Worm (Caenorhabditis elegans) whole organism, L4 larva: ENCODE results near the gene R05G6.5.
A peak's percentile ranks its signal among the peaks of the same experiment; 100 is the strongest.

Source experiments
- D1046.2 ChIP-seq: fragments of 200-800 bp; sonication (Bioruptor generic); IDR thresholded peaks from 2 replicates; pipeline ENCODE4 v1.3.6; 2022; ENCODE audit warnings: missing genetic modification characterization, missing compliant biosample characterization
- F26F4.8 ChIP-seq: fragments of 200-800 bp; sonication (Bioruptor generic); conservative IDR thresholded peaks from 2 replicates; pipeline ENCODE4 v1.3.6; 2022; ENCODE audit warnings: missing genetic modification characterization, missing compliant biosample characterization
- F37D6.2 ChIP-seq: sonication (generic microtip); optimal IDR thresholded peaks from 2 replicates; lab custom pipeline; 2016; ENCODE audit warnings: mild to moderate bottlenecking, missing genetic modification characterization, missing compliant biosample characterization
- F49E8.2 ChIP-seq: sonication (generic microtip); optimal IDR thresholded peaks from 2 replicates; lab custom pipeline; 2016; ENCODE audit warnings: missing compliant biosample characterization, mild to moderate bottlenecking, missing genetic modification characterization, borderline replicate concordance
- R02D3.7 ChIP-seq: fragments of 150-350 bp; sonication (generic microtip); optimal IDR thresholded peaks from 3 replicates; lab custom pipeline; 2014; ENCODE audit warnings: missing biosample characterization, missing genetic modification characterization
- T26A8.4 ChIP-seq: fragments of 200-800 bp; sonication (Bioruptor generic); IDR thresholded peaks from 2 replicates; pipeline ENCODE4 v1.3.6; 2022; ENCODE audit warnings: missing genetic modification characterization, missing compliant biosample characterization
- Y48G9A.11 ChIP-seq: fragments of 200-800 bp; sonication (Bioruptor generic); IDR thresholded peaks from 2 replicates; pipeline ENCODE4 v1.3.6; 2022; ENCODE audit warnings: missing genetic modification reagents, missing genetic modification characterization, missing compliant biosample characterization
- Y5F2A.4 ChIP-seq: fragments of 200-800 bp; sonication (Bioruptor generic); optimal IDR thresholded peaks from 2 replicates; lab custom pipeline; 2018; ENCODE audit warnings: mild to moderate bottlenecking, missing genetic modification characterization, missing compliant biosample characterization
- ZK546.5 ChIP-seq, 2 experiments: sonication (generic microtip); optimal IDR thresholded peaks; 2 replicates each; lab custom pipeline; 2017; ENCODE audit warnings: missing biosample characterization in 2 of 2, missing genetic modification characterization in 2 of 2
- aly-2 ChIP-seq: sonication (generic microtip); optimal IDR thresholded peaks from 2 replicates; lab custom pipeline; 2018; ENCODE audit warnings: missing biosample characterization, missing genetic modification characterization
- arid-1 ChIP-seq: fragments of 200-800 bp; sonication (Bioruptor generic); conservative IDR thresholded peaks from 2 replicates; pipeline ENCODE4 v1.3.6; 2022; ENCODE audit warnings: missing genetic modification reagents, missing genetic modification characterization, missing compliant biosample characterization
- attf-4 ChIP-seq: sonication (generic microtip); optimal IDR thresholded peaks from 3 replicates; lab custom pipeline; 2017; ENCODE audit warnings: missing biosample characterization, missing genetic modification characterization
- ceh-32 ChIP-seq: sonication (generic microtip); optimal IDR thresholded peaks from 2 replicates; lab custom pipeline; 2016; ENCODE audit warnings: mild to moderate bottlenecking, missing genetic modification characterization, missing compliant biosample characterization; ENCODE audit not compliant: poor library complexity
- ceh-82 ChIP-seq: sonication (generic microtip); optimal IDR thresholded peaks from 2 replicates; lab custom pipeline; 2017; ENCODE audit warnings: missing biosample characterization, missing genetic modification characterization
- daf-8 ChIP-seq: fragments of 200-800 bp; sonication (Bioruptor generic); IDR thresholded peaks from 2 replicates; pipeline ENCODE4 v1.3.6; 2022; ENCODE audit warnings: missing genetic modification characterization, missing compliant biosample characterization
- dmd-8 ChIP-seq: fragments of 200-800 bp; sonication (Bioruptor generic); IDR thresholded peaks from 2 replicates; pipeline ENCODE4 v1.3.6; 2022; ENCODE audit warnings: missing genetic modification characterization, missing compliant biosample characterization
- dpl-1 ChIP-seq: fragments of 150-350 bp; optimal IDR thresholded peaks from 2 replicates; lab custom pipeline; 2014; ENCODE audit warnings: missing biosample characterization, missing genetic modification reagents, missing genetic modification characterization
- dve-1 ChIP-seq: sonication (generic microtip); optimal IDR thresholded peaks from 2 replicates; lab custom pipeline; 2017; ENCODE audit warnings: antibody characterized with exemption, mild to moderate bottlenecking, missing genetic modification characterization, missing compliant biosample characterization; ENCODE audit not compliant: insufficient read depth
- gei-8 ChIP-seq: fragments of 200-800 bp; sonication (Bioruptor generic); optimal IDR thresholded peaks from 2 replicates; lab custom pipeline; 2018; ENCODE audit warnings: mild to moderate bottlenecking, missing genetic modification characterization, missing compliant biosample characterization
- hlh-30 ChIP-seq: sonication (generic microtip); optimal IDR thresholded peaks from 2 replicates; lab custom pipeline; 2017; ENCODE audit warnings: antibody characterized with exemption, mild to moderate bottlenecking, missing genetic modification characterization, missing compliant biosample characterization; ENCODE audit not compliant: insufficient read depth
- lim-7 ChIP-seq: fragments of 200-800 bp; sonication (Bioruptor generic); IDR thresholded peaks from 2 replicates; pipeline ENCODE4 v1.3.6; 2022; ENCODE audit warnings: missing genetic modification characterization, missing compliant biosample characterization
- lin-1 ChIP-seq: fragments of 200-800 bp; sonication (Bioruptor generic); IDR thresholded peaks from 2 replicates; pipeline ENCODE4 v1.3.6; 2022; ENCODE audit warnings: missing genetic modification reagents, missing genetic modification characterization, missing compliant biosample characterization
- madf-9 ChIP-seq: fragments of 200-800 bp; sonication (Bioruptor generic); conservative IDR thresholded peaks from 2 replicates; pipeline ENCODE4 v1.3.6; 2022; ENCODE audit warnings: missing genetic modification reagents, missing genetic modification characterization, missing compliant biosample characterization
- mdt-29 ChIP-seq: fragments of 200-800 bp; sonication (Bioruptor generic); IDR thresholded peaks from 2 replicates; pipeline ENCODE4 v1.3.6; 2022; ENCODE audit warnings: missing genetic modification reagents, missing genetic modification characterization, missing compliant biosample characterization
- mxl-2 ChIP-seq: fragments of 200-800 bp; sonication (Bioruptor generic); conservative IDR thresholded peaks from 2 replicates; pipeline ENCODE4 v1.3.6; 2022; ENCODE audit warnings: missing genetic modification reagents, missing genetic modification characterization, missing compliant biosample characterization
- nhr-10 ChIP-seq: fragments of 150-350 bp; optimal IDR thresholded peaks from 2 replicates; lab custom pipeline; 2014; ENCODE audit warnings: missing biosample characterization, missing genetic modification characterization
- nhr-102 ChIP-seq: sonication (generic microtip); optimal IDR thresholded peaks from 2 replicates; lab custom pipeline; 2016; ENCODE audit warnings: mild to moderate bottlenecking, missing genetic modification characterization, moderate library complexity, missing compliant biosample characterization
- nhr-11 ChIP-seq: fragments of 150-350 bp; optimal IDR thresholded peaks from 2 replicates; lab custom pipeline; 2014; ENCODE audit warnings: missing biosample characterization, missing genetic modification characterization
- nhr-28 ChIP-seq: fragments of 150-350 bp; optimal IDR thresholded peaks from 2 replicates; lab custom pipeline; 2014; ENCODE audit warnings: missing biosample characterization, missing genetic modification characterization
- nhr-41 ChIP-seq: fragments of 200-800 bp; sonication (Bioruptor generic); IDR thresholded peaks from 2 replicates; pipeline ENCODE4 v1.3.6; 2022; ENCODE audit warnings: missing genetic modification reagents, missing genetic modification characterization, missing compliant biosample characterization
- nhr-77 ChIP-seq: fragments of 150-350 bp; optimal IDR thresholded peaks from 2 replicates; lab custom pipeline; 2014; ENCODE audit warnings: missing biosample characterization, missing genetic modification characterization
- saeg-2 ChIP-seq: fragments of 200-800 bp; sonication (Bioruptor generic); IDR thresholded peaks from 2 replicates; pipeline ENCODE4 v1.3.6; 2022; ENCODE audit warnings: missing genetic modification reagents, missing genetic modification characterization, missing compliant biosample characterization
- sdz-12 ChIP-seq: fragments of 200-800 bp; sonication (Bioruptor generic); optimal IDR thresholded peaks from 2 replicates; lab custom pipeline; 2018; ENCODE audit warnings: mild to moderate bottlenecking, missing genetic modification characterization, missing compliant biosample characterization
- skn-1 ChIP-seq: fragments of 150-350 bp; optimal IDR thresholded peaks from 2 replicates; lab custom pipeline; 2014; ENCODE audit warnings: missing biosample characterization, missing genetic modification characterization
- snpc-1.2 ChIP-seq: fragments of 200-800 bp; sonication (Bioruptor generic); IDR thresholded peaks from 2 replicates; pipeline ENCODE4 v1.3.6; 2022; ENCODE audit warnings: missing genetic modification reagents, missing genetic modification characterization, missing compliant biosample characterization
- snpc-4 ChIP-seq: fragments of 150-350 bp; optimal IDR thresholded peaks from 2 replicates; lab custom pipeline; 2014; ENCODE audit warnings: missing biosample characterization, missing genetic modification characterization
- spr-3 ChIP-seq: fragments of 200-800 bp; sonication (Bioruptor generic); optimal IDR thresholded peaks from 2 replicates; lab custom pipeline; 2018; ENCODE audit warnings: mild to moderate bottlenecking, missing genetic modification characterization, missing compliant biosample characterization
- unc-130 ChIP-seq: sonication (generic microtip); optimal IDR thresholded peaks from 2 replicates; lab custom pipeline; 2016; ENCODE audit warnings: missing genetic modification reagents, missing genetic modification characterization, missing compliant biosample characterization
- unc-39 ChIP-seq: sonication (generic microtip); optimal IDR thresholded peaks from 2 replicates; lab custom pipeline; 2017; ENCODE audit warnings: missing biosample characterization, missing genetic modification characterization
- unc-62 ChIP-seq, 3 experiments: fragments of 150-350 bp in 1 of 3; sonication (generic microtip); optimal IDR thresholded peaks in 2 of 3; peaks in 1 of 3; 1 replicate in 1 of 3; 2 replicates in 2 of 3; lab custom pipeline; 2014 to 2017; ENCODE audit warnings: missing biosample characterization in 3 of 3, missing genetic modification characterization in 3 of 3, missing genetic modification reagents in 3 of 3, missing genotype in 1 of 3
- zag-1 ChIP-seq: fragments of 150-350 bp; optimal IDR thresholded peaks from 2 replicates; lab custom pipeline; 2014; ENCODE audit warnings: missing biosample characterization, missing genetic modification characterization
- zfp-3 ChIP-seq: fragments of 200-800 bp; sonication (Bioruptor generic); conservative IDR thresholded peaks from 2 replicates; pipeline ENCODE4 v1.3.6; 2022; ENCODE audit warnings: missing genetic modification reagents, missing genetic modification characterization, missing compliant biosample characterization
- ztf-11 ChIP-seq: fragments of 150-350 bp; optimal IDR thresholded peaks from 2 replicates; lab custom pipeline; 2014; ENCODE audit warnings: missing biosample characterization, missing genetic modification characterization
- ztf-7 ChIP-seq: fragments of 150-350 bp; optimal IDR thresholded peaks from 2 replicates; lab custom pipeline; 2014; ENCODE audit warnings: missing biosample characterization, missing genetic modification characterization

The R05G6.5 gene

ce11 chrIV:7487554-7488456, 20.4 kb upstream of the R05G6.5 start, which contains the start of the genes his-60 and his-59 (continued):
- TF ChIP-seq F49E8.2 (tag; lab: Kevin White, UChicago) (peak; percentile 89), daf-8 (GFP tag; lab: Robert Waterston, UW) (no peak), dve-1 (peak; percentile 98), R02D3.7 (no peak), mxl-2 (GFP tag; lab: Robert Waterston, UW) (no peak), skn-1 (tag; lab: Kevin White, UChicago) (no peak), arid-1 (peak; percentile 71)

DNA sequence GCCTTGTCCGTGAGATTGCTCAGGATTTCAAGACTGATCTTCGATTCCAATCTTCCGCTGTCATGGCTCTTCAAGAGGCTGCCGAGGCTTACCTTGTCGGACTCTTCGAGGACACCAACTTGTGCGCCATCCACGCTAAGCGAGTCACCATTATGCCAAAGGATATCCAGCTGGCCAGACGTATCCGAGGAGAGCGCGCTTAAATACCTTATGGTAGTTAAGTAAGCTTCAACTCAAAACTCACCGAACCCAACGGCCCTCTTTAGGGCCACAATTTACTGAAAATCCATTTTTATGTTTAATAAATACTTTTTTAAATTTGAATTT, 19.7 kb upstream of the R05G6.5 start:
- peak; percentile 40 for TF ChIP-seq gei-8 (GFP tag; lab: Kevin White, UChicago)
- peak; percentile 58 for TF ChIP-seq F49E8.2 (tag; lab: Kevin White, UChicago)
- no peak for TF ChIP-seq nhr-28
- TF ChIP-seq madf-9 (GFP tag; lab: Robert Waterston, UW) = no peak
- TF ChIP-seq snpc-1.2 (GFP tag; lab: Robert Waterston, UW) = 0 out of 2 replicates have a peak, but pooled peaks have one; percentile 77
- 0 out of 2 replicates have a peak, but pooled peaks have one; percentile 57 for TF ChIP-seq lim-7
- TF ChIP-seq hlh-30 (tag; lab: Kevin White, UChicago) = no peak
- TF ChIP-seq nhr-41 (GFP tag; lab: Robert Waterston, UW) = no peak
- peak; percentile 70; the same call in 1 of the 2 replicates for TF ChIP-seq D1046.2 (GFP tag; lab: Robert Waterston, UW)
- TF ChIP-seq nhr-11 (tag; lab: Kevin White, UChicago) = no peak
- TF ChIP-seq ceh-32 (tag; lab: Kevin White, UChicago) = no peak
- TF ChIP-seq T26A8.4 (GFP tag; lab: Robert Waterston, UW) = no peak
- no peak for TF ChIP-seq ceh-82 (tag; lab: Kevin White, UChicago)
- TF ChIP-seq snpc-4 (tag; lab: Kevin White, UChicago) = no peak
- TF ChIP-seq Y5F2A.4 (GFP tag; lab: Kevin White, UChicago) = no peak
- TF ChIP-seq dpl-1 = no peak
- TF ChIP-seq lin-1 = no peak
- TF ChIP-seq saeg-2 (GFP tag; lab: Robert Waterston, UW) = no peak
- TF ChIP-seq zag-1 (tag; lab: Kevin White, UChicago) = no peak
- TF ChIP-seq unc-39 (tag; lab: Kevin White, UChicago) = no peak
- TF ChIP-seq F26F4.8 (GFP tag; lab: Robert Waterston, UW) = 0 out of 2 replicates have a peak, but pooled peaks have one; percentile 27
- TF ChIP-seq mdt-29 (GFP tag; lab: Robert Waterston, UW) = no peak
- peak; percentile 56; the same call in 1 of the 2 replicates for TF ChIP-seq arid-1
- no peak for TF ChIP-seq spr-3 (GFP tag; lab: Kevin White, UChicago)

DNA sequence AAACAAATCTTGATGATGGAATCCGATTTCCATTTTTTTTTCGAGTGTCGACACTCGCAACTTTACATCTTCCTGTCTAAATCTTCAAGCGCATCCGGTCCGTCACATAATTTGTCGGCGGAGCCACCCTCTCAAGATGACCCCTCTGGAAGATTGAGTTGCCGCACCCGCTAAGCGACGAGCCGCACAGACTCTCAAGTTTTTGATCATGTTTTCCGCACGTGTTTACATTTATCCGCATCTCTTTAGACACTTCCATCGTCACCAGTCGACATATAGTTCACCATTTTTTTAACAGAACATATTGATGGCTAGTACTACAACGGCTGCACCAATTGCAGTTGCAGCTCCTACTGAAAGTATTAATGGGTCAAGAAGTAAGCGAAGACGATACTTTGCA, 16.7 kb upstream of the R05G6.5 start, which contains the start of gene F55G1.1:
TSS of gene F55G1.1 (plus strand) at position 301 of the 400 bp plus-strand sequence.
- TF ChIP-seq nhr-77 (tag; lab: Kevin White, UChicago) (no peak), ceh-32 (tag; lab: Kevin White, UChicago) (no peak), unc-130 (GFP tag; lab: Kevin White, UChicago) (no peak), nhr-28 (no peak), unc-62 (GFP tag; optimal IDR thresholded peaks at IDR 0.05 in 1 of 2; lab: Kevin White, UChicago) (peak in 1 of 2 experiments; percentile 79), unc-62 (tag; optimal IDR thresholded peaks at IDR 0.05; lab: Kevin White, UChicago) (no peak)

DNA sequence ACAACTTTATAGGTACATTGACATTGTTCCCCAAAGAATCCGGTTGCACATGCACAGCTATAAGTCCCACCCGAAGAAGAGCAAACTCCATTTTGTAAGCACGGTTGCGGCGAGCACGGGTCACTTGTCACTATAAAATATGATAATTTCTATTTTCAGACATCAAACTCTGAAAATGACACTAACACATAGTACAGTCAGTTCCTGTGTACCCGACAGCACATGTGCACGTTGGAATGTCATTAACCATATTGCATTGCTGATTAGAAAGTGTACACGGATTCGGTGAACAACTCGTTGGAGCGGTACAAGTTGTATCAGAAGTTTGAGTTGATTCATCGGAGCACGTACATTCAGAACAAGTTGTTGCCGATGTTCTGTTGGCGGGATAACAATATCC, 11.0 kb upstream of the R05G6.5 start:
- no peak for TF ChIP-seq zfp-3
- no peak for TF ChIP-seq sdz-12 (GFP tag; lab: Kevin White, UChicago)
- TF ChIP-seq F37D6.2 (tag; lab: Kevin White, UChicago) = no peak
- no peak for TF ChIP-seq aly-2
- TF ChIP-seq R02D3.7 = no peak
- TF ChIP-seq ZK546.5 (tag; optimal IDR thresholded peaks at IDR 0.05; lab: Kevin White, UChicago) = no peak
- peak; percentile 41 for TF ChIP-seq nhr-77 (tag; lab: Kevin White, UChicago)
- no peak for TF ChIP-seq madf-9 (GFP tag; lab: Robert Waterston, UW)
- no peak for TF ChIP-seq ztf-7 (tag; lab: Kevin White, UChicago)
- TF ChIP-seq nhr-102 (tag; lab: Kevin White, UChicago) = no peak
- no peak for TF ChIP-seq dmd-8 (GFP tag; lab: Robert Waterston, UW)
- no peak for TF ChIP-seq nhr-10 (tag; lab: Kevin White, UChicago)
- TF ChIP-seq Y48G9A.11 = no peak
- no peak for TF ChIP-seq ztf-11 (tag; lab: Kevin White, UChicago)
- TF ChIP-seq attf-4 = no peak
